Fruit fly (Drosophila melanogaster) whole organism, prepupa: ENCODE data around the gene CG5104.

Experiments
- Blimp-1 ChIP-seq: fragments of 200-800 bp; sonication (Bioruptor generic); optimal IDR thresholded peaks from 3 replicates; lab custom pipeline; 2017; ENCODE audit warnings: missing biosample characterization, missing genetic modification characterization, mild to moderate bottlenecking, moderate library complexity, missing genetic modification reagents
- CG10631 ChIP-seq: fragments of 200-800 bp; sonication (Bioruptor generic); optimal IDR thresholded peaks from 2 replicates; lab custom pipeline; 2016; ENCODE audit warnings: missing biosample characterization, missing genetic modification characterization
- CG10669 ChIP-seq: fragments of 200-800 bp; sonication (Bioruptor generic); optimal IDR thresholded peaks from 3 replicates; lab custom pipeline; 2018; ENCODE audit warnings: missing biosample characterization, mild to moderate bottlenecking, missing genetic modification characterization, moderate library complexity
- CG11294 ChIP-seq: fragments of 200-800 bp; sonication (Bioruptor generic); IDR thresholded peaks from 2 replicates; pipeline ENCODE4 v1.3.6; 2022; ENCODE audit warnings: missing biosample characterization, missing genetic modification characterization
- CG11762 ChIP-seq: fragments of 200-800 bp; sonication (Bioruptor generic); optimal IDR thresholded peaks from 3 replicates; lab custom pipeline; 2016; ENCODE audit warnings: missing biosample characterization, missing genetic modification characterization; ENCODE audit not compliant: insufficient read depth
- CG15336 ChIP-seq: fragments of 200-800 bp; sonication (Bioruptor generic); IDR thresholded peaks from 2 replicates; pipeline ENCODE4 v1.3.6; 2022; ENCODE audit warnings: missing biosample characterization, missing genetic modification characterization
- CG31627 ChIP-seq: fragments of 200-800 bp; sonication (Bioruptor generic); optimal IDR thresholded peaks from 3 replicates; lab custom pipeline; 2016; ENCODE audit warnings: missing biosample characterization, missing genetic modification characterization
- CG32006 ChIP-seq: fragments of 200-800 bp; sonication (Bioruptor generic); optimal IDR thresholded peaks from 3 replicates; lab custom pipeline; 2017; ENCODE audit warnings: missing biosample characterization, mild to moderate bottlenecking, missing genetic modification characterization
- CG34406 ChIP-seq: fragments of 200-800 bp; sonication (Bioruptor generic); optimal IDR thresholded peaks from 3 replicates; lab custom pipeline; 2016; ENCODE audit warnings: missing biosample characterization, missing genetic modification characterization
- CG3919 ChIP-seq: fragments of 200-800 bp; sonication (Bioruptor generic); optimal IDR thresholded peaks from 3 replicates; lab custom pipeline; 2016; ENCODE audit warnings: missing biosample characterization, missing genetic modification characterization
- CG4318 ChIP-seq: fragments of 200-800 bp; sonication (Bioruptor generic); optimal IDR thresholded peaks from 3 replicates; lab custom pipeline; 2017; ENCODE audit warnings: missing biosample characterization, mild to moderate bottlenecking, missing genetic modification characterization
- CG6163 ChIP-seq: fragments of 200-800 bp; sonication (Bioruptor generic); IDR thresholded peaks from 3 replicates; pipeline ENCODE4 v1.3.6; 2022; ENCODE audit warnings: missing biosample characterization, missing genetic modification characterization
- CG6276 ChIP-seq: fragments of 200-800 bp; sonication (Bioruptor generic); optimal IDR thresholded peaks from 2 replicates; lab custom pipeline; 2017; ENCODE audit warnings: missing biosample characterization, mild to moderate bottlenecking, missing genetic modification characterization
- CG6792 ChIP-seq: fragments of 200-800 bp; sonication (Bioruptor generic); optimal IDR thresholded peaks from 3 replicates; lab custom pipeline; 2016; ENCODE audit warnings: missing biosample characterization, missing genetic modification characterization
- CG6808 ChIP-seq: fragments of 200-800 bp; sonication (Bioruptor generic); optimal IDR thresholded peaks from 3 replicates; lab custom pipeline; 2017; ENCODE audit warnings: missing biosample characterization, missing genetic modification characterization, mild to moderate bottlenecking, moderate library complexity, missing genetic modification reagents
- CG7368 ChIP-seq: fragments of 200-800 bp; sonication (Bioruptor generic); optimal IDR thresholded peaks from 3 replicates; lab custom pipeline; 2016; ENCODE audit warnings: missing biosample characterization, missing genetic modification characterization
- CG8319 ChIP-seq: fragments of 200-800 bp; sonication (Bioruptor generic); optimal IDR thresholded peaks from 3 replicates; lab custom pipeline; 2016; ENCODE audit warnings: missing biosample characterization, missing genetic modification characterization
- CG8632 ChIP-seq: fragments of 200-800 bp; sonication (Bioruptor generic); optimal IDR thresholded peaks from 3 replicates; lab custom pipeline; 2016; ENCODE audit warnings: missing biosample characterization, missing genetic modification characterization
- CG9139 ChIP-seq: fragments of 200-800 bp; sonication (Bioruptor generic); optimal IDR thresholded peaks from 3 replicates; lab custom pipeline; 2017; ENCODE audit warnings: missing biosample characterization, mild to moderate bottlenecking, missing genetic modification characterization
- Eip75B ChIP-seq: fragments of 200-800 bp; sonication (Bioruptor generic); optimal IDR thresholded peaks from 3 replicates; lab custom pipeline; 2016; ENCODE audit warnings: missing biosample characterization, missing genetic modification characterization
- Eip78C ChIP-seq: fragments of 200-800 bp; sonication (Bioruptor generic); peaks from one replicate; lab custom pipeline; 2016; ENCODE audit warnings: missing biosample characterization, missing genetic modification characterization
- Eip93F ChIP-seq: fragments of 200-800 bp; sonication (Bioruptor generic); optimal IDR thresholded peaks from 2 replicates; lab custom pipeline; 2016; ENCODE audit warnings: missing biosample characterization, mild to moderate bottlenecking, missing genetic modification characterization
- Ets96B ChIP-seq: fragments of 200-800 bp; optimal IDR thresholded peaks from 2 replicates; lab custom pipeline; 2019; ENCODE audit warnings: missing biosample characterization, mild to moderate bottlenecking, missing genetic modification characterization, moderate library complexity
- Hr38 ChIP-seq: sonication (Bioruptor generic); optimal IDR thresholded peaks from 2 replicates; lab custom pipeline; 2016; ENCODE audit warnings: missing biosample characterization, missing genetic modification characterization
- Hr39 ChIP-seq: fragments of 200-800 bp; sonication (Bioruptor generic); optimal IDR thresholded peaks from 2 replicates; lab custom pipeline; 2016; ENCODE audit warnings: missing biosample characterization, missing genetic modification characterization
- Hr4 ChIP-seq: fragments of 200-800 bp; sonication (Bioruptor generic); optimal IDR thresholded peaks from 3 replicates; lab custom pipeline; 2016; ENCODE audit warnings: missing biosample characterization, missing genetic modification characterization
- Lpt ChIP-seq: fragments of 200-800 bp; sonication (Bioruptor generic); optimal IDR thresholded peaks from 3 replicates; lab custom pipeline; 2016; ENCODE audit warnings: missing biosample characterization, missing genetic modification characterization
- OdsH ChIP-seq: fragments of 200-800 bp; sonication (Bioruptor generic); optimal IDR thresholded peaks from 3 replicates; lab custom pipeline; 2016; ENCODE audit warnings: missing biosample characterization, missing genetic modification characterization
- Smox ChIP-seq: fragments of 200-800 bp; sonication (Bioruptor generic); optimal IDR thresholded peaks from 3 replicates; lab custom pipeline; 2016; ENCODE audit warnings: missing biosample characterization, missing genetic modification characterization
- Sox102F ChIP-seq: fragments of 200-800 bp; sonication (Bioruptor generic); optimal IDR thresholded peaks from 2 replicates; lab custom pipeline; 2016; ENCODE audit warnings: missing biosample characterization, mild to moderate bottlenecking, missing genetic modification characterization
- Sox14 ChIP-seq: fragments of 200-800 bp; sonication (Bioruptor generic); optimal IDR thresholded peaks from 3 replicates; lab custom pipeline; 2016; ENCODE audit warnings: missing biosample characterization, missing genetic modification characterization
- Sox15 ChIP-seq: fragments of 200-800 bp; sonication (Bioruptor generic); optimal IDR thresholded peaks from 3 replicates; lab custom pipeline; 2016; ENCODE audit warnings: missing biosample characterization, missing genetic modification characterization
- achi ChIP-seq: fragments of 200-800 bp; sonication (Bioruptor generic); optimal IDR thresholded peaks from 3 replicates; lab custom pipeline; 2016; ENCODE audit warnings: missing biosample characterization, missing genetic modification characterization
- cyc ChIP-seq: fragments of 200-800 bp; sonication (Bioruptor generic); optimal IDR thresholded peaks from 3 replicates; lab custom pipeline; 2016; ENCODE audit warnings: missing biosample characterization, missing genetic modification characterization
- dac ChIP-seq: fragments of 200-800 bp; sonication (Bioruptor generic); optimal IDR thresholded peaks from 2 replicates; lab custom pipeline; 2017; ENCODE audit warnings: missing biosample characterization, mild to moderate bottlenecking, missing genetic modification characterization
- dsx ChIP-seq: fragments of 200-800 bp; optimal IDR thresholded peaks from 3 replicates; lab custom pipeline; 2019; ENCODE audit warnings: missing biosample characterization, mild to moderate bottlenecking, missing genetic modification characterization, moderate library complexity; ENCODE audit not compliant: poor library complexity, severe bottlenecking
- eg ChIP-seq: fragments of 200-800 bp; sonication (Bioruptor generic); IDR thresholded peaks from 3 replicates; pipeline ENCODE4 v1.3.6; 2022; ENCODE audit warnings: missing biosample characterization, missing genetic modification characterization
- esn ChIP-seq: fragments of 200-800 bp; sonication (Bioruptor generic); optimal IDR thresholded peaks from 2 replicates; lab custom pipeline; 2016; ENCODE audit warnings: missing biosample characterization, mild to moderate bottlenecking, missing genetic modification characterization, moderate library complexity
- fd59A ChIP-seq: fragments of 200-800 bp; sonication (Bioruptor generic); optimal IDR thresholded peaks from 2 replicates; lab custom pipeline; 2017; ENCODE audit warnings: missing biosample characterization, mild to moderate bottlenecking, missing genetic modification characterization, missing genetic modification reagents
- fkh ChIP-seq: fragments of 200-800 bp; sonication (Bioruptor generic); optimal IDR thresholded peaks from 3 replicates; lab custom pipeline; 2017; ENCODE audit warnings: missing biosample characterization, mild to moderate bottlenecking, missing genetic modification characterization, moderate library complexity
- net ChIP-seq: fragments of 200-800 bp; sonication (Bioruptor generic); optimal IDR thresholded peaks from 3 replicates; lab custom pipeline; 2016; ENCODE audit warnings: missing biosample characterization, missing genetic modification characterization
- pdm3 ChIP-seq: fragments of 200-800 bp; sonication (Bioruptor generic); optimal IDR thresholded peaks from 3 replicates; lab custom pipeline; 2016; ENCODE audit warnings: missing biosample characterization, missing genetic modification characterization
- salr ChIP-seq, 2 experiments: fragments of 200-800 bp; sonication (Bioruptor generic); optimal IDR thresholded peaks; 3 replicates each; lab custom pipeline; 2016 to 2018; ENCODE audit warnings: missing biosample characterization in 2 of 2, missing genetic modification characterization in 2 of 2, mild to moderate bottlenecking in 1 of 2
- ss ChIP-seq, 2 experiments: fragments of 200-800 bp; sonication (Bioruptor generic); optimal IDR thresholded peaks; 2 replicates in 1 of 2; 3 replicates in 1 of 2; lab custom pipeline; 2017 to 2018; ENCODE audit warnings: mild to moderate bottlenecking in 2 of 2, missing biosample characterization in 2 of 2, missing genetic modification characterization in 2 of 2, moderate library complexity in 1 of 2
- topi ChIP-seq: fragments of 200-800 bp; sonication (Bioruptor generic); optimal IDR thresholded peaks from 3 replicates; lab custom pipeline; 2016; ENCODE audit warnings: missing biosample characterization, missing genetic modification characterization
- vri ChIP-seq: fragments of 200-800 bp; sonication (Bioruptor generic); optimal IDR thresholded peaks from 3 replicates; lab custom pipeline; 2016; ENCODE audit warnings: missing biosample characterization, mild to moderate bottlenecking, missing genetic modification characterization

Gene CG5104

DNA sequence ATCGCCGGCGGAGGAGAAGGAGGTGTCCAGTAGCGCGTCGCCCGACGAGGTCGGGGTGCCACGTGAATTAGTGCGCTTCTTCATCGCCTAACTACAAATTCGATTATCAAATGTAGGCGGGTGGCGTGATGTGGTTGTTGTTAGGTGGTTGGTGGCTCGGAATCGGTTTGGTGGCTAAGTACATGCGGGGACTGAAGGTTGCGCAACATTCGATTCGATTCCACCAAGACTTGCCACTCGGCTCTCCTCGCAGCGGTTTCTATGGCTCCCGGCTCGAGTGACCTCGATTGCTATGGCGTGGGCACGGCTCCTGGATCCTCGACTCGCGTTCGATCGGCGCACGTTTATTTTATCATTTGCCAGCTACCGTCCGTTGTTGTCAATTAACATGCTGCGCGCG, 4.9 kb downstream of the CG5104 start:
- TF ChIP-seq fkh (no peak), Hr4 (GFP tag; lab: Kevin White, UChicago) (no peak), CG6808 (GFP tag; lab: Kevin White, UChicago) (no peak), Ets96B (tag; lab: Kevin White, UChicago) (no peak), Lpt (GFP tag; lab: Kevin White, UChicago) (no peak), OdsH (GFP tag; lab: Kevin White, UChicago) (no peak), Hr39 (no peak), CG3919 (GFP tag; lab: Kevin White, UChicago) (no peak), CG6792 (no peak)

DNA sequence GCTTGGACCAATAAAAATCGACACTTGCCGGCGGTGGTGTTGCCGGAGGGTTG, 5.2 kb downstream of the CG5104 start, which contains the start of gene Pss:
Gene Pss (minus strand): TSS at position 32 of the 53 bp plus-strand sequence.
- no peak for TF ChIP-seq CG31627 (GFP tag; lab: Kevin White, UChicago)
- no peak for TF ChIP-seq salr (GFP tag; optimal IDR thresholded peaks at IDR 0.05; lab: Kevin White, UChicago)
- no peak for TF ChIP-seq fd59A (GFP tag; lab: Kevin White, UChicago)
- TF ChIP-seq Hr38 (GFP tag; lab: Kevin White, UChicago), result no peak
- no peak for TF ChIP-seq ss (GFP tag; optimal IDR thresholded peaks at IDR 0.05; lab: Kevin White, UChicago)
- TF ChIP-seq Eip75B (GFP tag; lab: Kevin White, UChicago), result no peak
- TF ChIP-seq CG8632 (GFP tag; lab: Kevin White, UChicago), result no peak
- TF ChIP-seq Hr4 (GFP tag; lab: Kevin White, UChicago), result no peak
- TF ChIP-seq Sox102F (GFP tag; lab: Kevin White, UChicago), result no peak
- TF ChIP-seq Eip78C (GFP tag; lab: Kevin White, UChicago), result no peak
- no peak for TF ChIP-seq CG15336
- no peak for TF ChIP-seq fkh
- TF ChIP-seq, all 60 proteins: peak for 0

DNA sequence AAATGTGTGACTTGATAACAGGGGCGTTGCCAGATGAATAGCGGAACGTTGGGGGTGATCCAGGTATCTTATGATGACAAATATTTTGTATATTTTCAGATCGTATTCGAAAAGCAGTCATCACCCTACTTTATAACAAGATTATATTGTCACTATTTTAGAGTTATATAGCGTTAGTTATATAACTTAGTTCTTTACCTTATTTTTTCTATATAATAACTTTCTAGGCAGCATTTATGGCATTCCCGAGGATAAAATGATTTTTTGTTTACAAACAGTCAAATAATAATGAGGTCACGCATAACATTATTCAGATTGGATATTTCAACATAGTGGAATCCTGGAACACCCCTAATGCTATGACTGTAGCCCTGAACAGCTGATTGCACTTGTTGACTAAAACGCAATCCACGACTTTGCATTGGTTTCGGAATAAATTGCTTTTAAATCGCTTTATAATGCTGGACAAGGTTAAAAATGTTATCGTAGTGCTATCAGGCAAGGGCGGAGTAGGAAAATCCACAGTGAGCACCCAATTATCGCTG, 5.5 kb downstream of the CG5104 start, which contains the start of gene Nubp2:
Gene Nubp2 (plus strand): TSS at position 381 of the 545 bp plus-strand sequence.
- peak; percentile 93 for TF ChIP-seq CG8632 (GFP tag; lab: Kevin White, UChicago)
- peak; percentile 89 for TF ChIP-seq dsx (GFP tag; lab: Kevin White, UChicago)
- TF ChIP-seq CG6808 (GFP tag; lab: Kevin White, UChicago), result peak; percentile 90
- peak; percentile 88 for TF ChIP-seq CG6276
- peak; percentile 88 for TF ChIP-seq dac (GFP tag; lab: Kevin White, UChicago)
- TF ChIP-seq Sox15, result peak; percentile 96
- TF ChIP-seq esn (GFP tag; lab: Kevin White, UChicago), result peak; percentile 97
- peak; percentile 74 for TF ChIP-seq Blimp-1 (GFP tag; lab: Kevin White, UChicago)
- peak; percentile 95 for TF ChIP-seq CG11762 (GFP tag; lab: Kevin White, UChicago)
- peak; percentile 86 for TF ChIP-seq vri (GFP tag; lab: Kevin White, UChicago)
- TF ChIP-seq Lpt (GFP tag; lab: Kevin White, UChicago), result peak; percentile 91
- peak; percentile 93 for TF ChIP-seq Eip93F (GFP tag; lab: Kevin White, UChicago)
- TF ChIP-seq OdsH (GFP tag; lab: Kevin White, UChicago), result peak; percentile 97
- TF ChIP-seq Hr4 (GFP tag; lab: Kevin White, UChicago), result peak; percentile 96
- TF ChIP-seq net, result peak; percentile 91
- peak; percentile 93 for TF ChIP-seq Sox102F (GFP tag; lab: Kevin White, UChicago)
- peak; percentile 95 for TF ChIP-seq Sox14
- TF ChIP-seq salr (GFP tag; optimal IDR thresholded peaks at IDR 0.05; lab: Kevin White, UChicago), result peak; percentile 85 to 93
- peak; percentile 95 for TF ChIP-seq eg (GFP tag; lab: Robert Waterston, UW)
- peak; percentile 97 for TF ChIP-seq Eip78C (GFP tag; lab: Kevin White, UChicago)
- peak; percentile 94 for TF ChIP-seq CG34406
- TF ChIP-seq CG32006 (GFP tag; lab: Kevin White, UChicago), result peak; percentile 96
- TF ChIP-seq pdm3 (GFP tag; lab: Kevin White, UChicago), result peak; percentile 96
- peak; percentile 90 for TF ChIP-seq CG11294 (GFP tag; lab: Robert Waterston, UW)
- TF ChIP-seq ss (GFP tag; optimal IDR thresholded peaks at IDR 0.05; lab: Kevin White, UChicago), result peak; percentile 83 to 93
- TF ChIP-seq CG9139 (GFP tag; lab: Kevin White, UChicago), result peak; percentile 72
- peak; percentile 95 for TF ChIP-seq Smox (GFP tag; lab: Kevin White, UChicago)
- peak; percentile 91 for TF ChIP-seq CG15336
- peak; percentile 92 for TF ChIP-seq CG10669 (GFP tag; lab: Kevin White, UChicago)
- peak; percentile 95 for TF ChIP-seq Hr39
- TF ChIP-seq CG10631, result peak; percentile 98
- TF ChIP-seq CG8319 (GFP tag; lab: Kevin White, UChicago), result peak; percentile 92
- TF ChIP-seq CG7368, result peak; percentile 90
- peak; percentile 95 for TF ChIP-seq CG4318 (GFP tag; lab: Kevin White, UChicago)
- peak; percentile 91 for TF ChIP-seq CG6792
- TF ChIP-seq fkh, result peak; percentile 95
- peak; percentile 93 for TF ChIP-seq CG6163
- TF ChIP-seq achi, result peak; percentile 94
- peak; percentile 94 for TF ChIP-seq topi (GFP tag; lab: Kevin White, UChicago)
- TF ChIP-seq fd59A (GFP tag; lab: Kevin White, UChicago), result peak; percentile 92
- peak; percentile 95 for TF ChIP-seq cyc (GFP tag; lab: Kevin White, UChicago)
